Worm (Caenorhabditis elegans) whole organism, early embryonic: Measurements from ENCODE around the gene srz-6.

Source experiments
- B0310.2 ChIP-seq: sonication (generic microtip); optimal IDR thresholded peaks from 2 replicates; lab custom pipeline; 2016; ENCODE audit warnings: mild to moderate bottlenecking, missing genetic modification characterization, missing compliant biosample characterization
- F13C5.2 ChIP-seq: sonication (generic microtip); optimal IDR thresholded peaks from 2 replicates; lab custom pipeline; 2017; ENCODE audit warnings: mild to moderate bottlenecking, missing genetic modification characterization, inconsistent platforms, missing compliant biosample characterization
- aly-1 ChIP-seq: sonication (generic microtip); optimal IDR thresholded peaks from 2 replicates; lab custom pipeline; 2016; ENCODE audit warnings: missing genetic modification characterization, missing compliant biosample characterization
- ama-1 ChIP-seq: fragments of 150-350 bp; optimal IDR thresholded peaks from 2 replicates; lab custom pipeline; 2014
- ceh-13 ChIP-seq: fragments of 200-800 bp; sonication (Bioruptor generic); optimal IDR thresholded peaks from 2 replicates; lab custom pipeline; 2018; ENCODE audit warnings: mild to moderate bottlenecking, missing genetic modification characterization, missing compliant biosample characterization
- flt-1 ChIP-seq: fragments of 200-800 bp; sonication (Bioruptor generic); IDR thresholded peaks from 2 replicates; pipeline ENCODE4 v1.3.6; 2022; ENCODE audit warnings: missing genetic modification characterization, missing compliant biosample characterization
- hmbx-1 ChIP-seq: sonication (generic microtip); optimal IDR thresholded peaks from 2 replicates; lab custom pipeline; 2016; ENCODE audit warnings: mild to moderate bottlenecking, missing genetic modification characterization, missing compliant biosample characterization
- hmg-4 ChIP-seq: fragments of 200-800 bp; sonication (Bioruptor generic); optimal IDR thresholded peaks from 2 replicates; lab custom pipeline; 2018; ENCODE audit warnings: mild to moderate bottlenecking, missing genetic modification characterization, missing compliant biosample characterization
- pes-1 ChIP-seq: fragments of 200-800 bp; sonication (Bioruptor generic); IDR thresholded peaks from 2 replicates; pipeline ENCODE4 v1.3.6; 2022; ENCODE audit warnings: missing genetic modification reagents, missing genetic modification characterization, missing compliant biosample characterization
- tbx-37 ChIP-seq: fragments of 200-800 bp; sonication (Bioruptor generic); conservative IDR thresholded peaks from 2 replicates; pipeline ENCODE4 v1.3.6; 2022; ENCODE audit warnings: missing genetic modification reagents, missing genetic modification characterization, missing compliant biosample characterization

DNA sequence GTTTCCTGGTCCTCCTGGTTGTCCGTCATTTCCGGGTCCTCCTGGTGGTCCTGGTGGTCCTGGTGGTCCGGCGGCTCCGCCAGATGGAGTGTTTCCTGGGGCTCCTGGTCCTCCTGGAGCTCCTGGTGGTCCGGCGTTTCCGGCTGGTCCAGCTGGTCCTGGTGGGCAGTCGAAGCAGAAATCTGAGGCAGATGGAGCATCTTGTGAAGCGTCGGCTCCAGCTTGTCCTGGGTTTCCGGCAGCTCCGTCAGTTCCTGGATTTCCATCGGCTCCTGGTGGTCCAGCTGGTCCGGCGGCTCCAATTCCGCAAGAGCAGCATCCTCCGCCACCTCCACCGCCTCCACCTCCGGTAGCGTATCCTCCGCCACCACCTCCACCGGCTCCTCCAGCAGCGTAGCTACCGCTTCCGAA lies 2.0 kb downstream of the srz-6 start:
- no peak for TF ChIP-seq hmbx-1 (tag; lab: Kevin White, UChicago)
- no peak for TF ChIP-seq ceh-13 (GFP tag; lab: Kevin White, UChicago)
- no peak for TF ChIP-seq pes-1 (GFP tag; lab: Robert Waterston, UW)
- TF ChIP-seq tbx-37 (GFP tag; lab: Robert Waterston, UW): no peak
- no peak for TF ChIP-seq ama-1 (lab: Kevin White, UChicago)
- no peak for TF ChIP-seq B0310.2 (tag; lab: Kevin White, UChicago)
- TF ChIP-seq F13C5.2 (tag; lab: Kevin White, UChicago): no peak
- TF ChIP-seq flt-1: no peak
- TF ChIP-seq hmg-4 (GFP tag; lab: Kevin White, UChicago): no peak
- TF ChIP-seq aly-1 (tag; lab: Kevin White, UChicago): no peak
